Worm (Caenorhabditis elegans): Measurements from ENCODE around the gene K09F5.6.

Gene K09F5.6

ce11 chrX:7726351-7726750 is 7.3 kb downstream of the K09F5.6 start:
- TF ChIP-seq nhr-120 (GFP tag; IDR thresholded peaks at IDR 0.05) (no peak), Y56A3A.18 (GFP tag; IDR thresholded peaks at IDR 0.05) (no peak), atf-7 (tag; optimal IDR thresholded peaks at IDR 0.05) (no peak), tlf-1 (GFP tag; optimal IDR thresholded peaks at IDR 0.05) (no peak), mes-4 (tag; optimal IDR thresholded peaks at IDR 0.05) (no peak), bed-1 (GFP tag; IDR thresholded peaks at IDR 0.05) (no peak), snpc-1.3 (tag; optimal IDR thresholded peaks at IDR 0.05; ENCODE audit: insufficient read depth) (no peak), ceh-100 (GFP tag; IDR thresholded peaks at IDR 0.05) (no peak), egl-18 (GFP tag; IDR thresholded peaks at IDR 0.05) (no peak), ceh-27 (GFP tag; optimal IDR thresholded peaks at IDR 0.05) (no peak), hrde-1 (tag; optimal IDR thresholded peaks at IDR 0.05; ENCODE audit: borderline replicate concordance) (no peak), snpc-1.1 (tag; optimal IDR thresholded peaks at IDR 0.05; ENCODE audit: insufficient read depth) (no peak), F57A8.1 (GFP tag; optimal IDR thresholded peaks at IDR 0.05) (no peak), dox-1 (GFP tag; IDR thresholded peaks at IDR 0.05) (no peak), ztf-28 (GFP tag; IDR thresholded peaks at IDR 0.05) (no peak)

ce11 chrX:7727601-7728000 is 8.5 kb downstream of the K09F5.6 start, which contains the start of gene vit-1:
Gene vit-1 (plus strand): TSS chrX:7727889.
- no peak for TF ChIP-seq lag-1 (GFP tag; IDR thresholded peaks at IDR 0.05)
- peak; percentile 11 to 30 for TF ChIP-seq let-607 (tag; optimal IDR thresholded peaks at IDR 0.05)
- no peak for TF ChIP-seq sptf-2 (GFP tag; optimal IDR thresholded peaks at IDR 0.05)
- TF ChIP-seq Y56A3A.18 (GFP tag; IDR thresholded peaks at IDR 0.05) = no peak
- no peak for TF ChIP-seq snpc-1.3 (tag; optimal IDR thresholded peaks at IDR 0.05; ENCODE audit: insufficient read depth)
- TF ChIP-seq tbp1 (GFP tag; optimal IDR thresholded peaks at IDR 0.05) = peak; percentile 14
- no peak for TF ChIP-seq nfya-2 (GFP tag; IDR thresholded peaks at IDR 0.05)
- no peak for TF ChIP-seq ZK185.1 (tag; optimal IDR thresholded peaks at IDR 0.05; ENCODE audit: poor library complexity, severe bottlenecking)
- no peak for TF ChIP-seq B0261.1 (tag; optimal IDR thresholded peaks at IDR 0.05)
- no peak for TF ChIP-seq lin-40 (tag; optimal IDR thresholded peaks at IDR 0.05)
- no peak for TF ChIP-seq mel-28 (tag; optimal IDR thresholded peaks at IDR 0.05; ENCODE audit: borderline replicate concordance)
- no peak for TF ChIP-seq repo-1 (tag; optimal IDR thresholded peaks at IDR 0.05)
- no peak for TF ChIP-seq lir-1 (GFP tag; conservative IDR thresholded peaks at IDR 0.05)
- no peak for TF ChIP-seq F57C9.4 (tag; optimal IDR thresholded peaks at IDR 0.05)
- TF ChIP-seq dpl-1 (GFP tag; optimal IDR thresholded peaks at IDR 0.05) = no peak
- no peak for TF ChIP-seq athp-1 (tag; optimal IDR thresholded peaks at IDR 0.05)
- TF ChIP-seq ceh-58 (GFP tag; IDR thresholded peaks at IDR 0.05) = no peak
- TF ChIP-seq attf-5 (GFP tag; optimal IDR thresholded peaks at IDR 0.05) = no peak
- no peak for TF ChIP-seq C06A6.2 (GFP tag; conservative IDR thresholded peaks at IDR 0.05)
- no peak for TF ChIP-seq bed-1 (GFP tag; IDR thresholded peaks at IDR 0.05)
- no peak for TF ChIP-seq madf-3 (GFP tag; IDR thresholded peaks at IDR 0.05)
- TF ChIP-seq tbx-9 (tag; optimal IDR thresholded peaks at IDR 0.05; ENCODE audit: borderline replicate concordance) = no peak
- peak; percentile 74 for TF ChIP-seq nhr-80 (tag; optimal IDR thresholded peaks at IDR 0.05)

- TF ChIP-seq mxl-1 (tag; optimal IDR thresholded peaks at IDR 0.05) = no peak
- peak; percentile 60; the same call in 1 of the 2 replicates for TF ChIP-seq B0336.3 (GFP tag; IDR thresholded peaks at IDR 0.05)
- TF ChIP-seq bed-1 (GFP tag; IDR thresholded peaks at IDR 0.05) = no peak
- TF ChIP-seq akir-1 (GFP tag; optimal IDR thresholded peaks at IDR 0.05) = no peak
- TF ChIP-seq lir-1 (GFP tag; conservative IDR thresholded peaks at IDR 0.05) = no peak
- TF ChIP-seq madf-3 (GFP tag; IDR thresholded peaks at IDR 0.05) = no peak
- TF ChIP-seq atf-7 (tag; optimal IDR thresholded peaks at IDR 0.05) = peak; percentile 23
- TF ChIP-seq F57A8.1 (GFP tag; optimal IDR thresholded peaks at IDR 0.05) = no peak
- TF ChIP-seq dox-1 (GFP tag; IDR thresholded peaks at IDR 0.05) = no peak
- no peak for TF ChIP-seq mes-4 (tag; optimal IDR thresholded peaks at IDR 0.05)
- no peak for TF ChIP-seq repo-1 (tag; optimal IDR thresholded peaks at IDR 0.05)
- 0 out of 2 replicates have a peak, but pooled peaks have one; percentile 4 for TF ChIP-seq lin-26 (GFP tag; IDR thresholded peaks at IDR 0.05)
- no peak for TF ChIP-seq ztf-28 (GFP tag; IDR thresholded peaks at IDR 0.05)
- peak; percentile 24; the same call in 1 of the 2 replicates for TF ChIP-seq Y53G8AR.9 (GFP tag; conservative IDR thresholded peaks at IDR 0.05)
- no peak for TF ChIP-seq lin-54 (GFP tag; optimal IDR thresholded peaks at IDR 0.05)
- no peak; the same call in 1 of the 2 replicates for TF ChIP-seq hmg-1.2 (GFP tag; IDR thresholded peaks at IDR 0.05)
- TF ChIP-seq Y56A3A.18 (GFP tag; IDR thresholded peaks at IDR 0.05) = peak; percentile 82
- TF ChIP-seq T26A5.8 (tag; optimal IDR thresholded peaks at IDR 0.05) = no peak
- TF ChIP-seq pbrm-1 (GFP tag; IDR thresholded peaks at IDR 0.05) = no peak
- no peak for TF ChIP-seq D2030.7 (GFP tag; IDR thresholded peaks at IDR 0.05)
Measured at ce11 chrX:7733571-7733970, 14.5 kb downstream of the K09F5.6 start.

Data from whole organism, young adult.